Worm (Caenorhabditis elegans) whole organism, early embryonic: ENCODE measurements around the gene C44B12.9.

ENCODE experiments used
- B0310.2 ChIP-seq: sonication (generic microtip); optimal IDR thresholded peaks from 2 replicates; lab custom pipeline; 2016; ENCODE audit warnings: mild to moderate bottlenecking, missing genetic modification characterization, missing compliant biosample characterization
- F13C5.2 ChIP-seq: sonication (generic microtip); optimal IDR thresholded peaks from 2 replicates; lab custom pipeline; 2017; ENCODE audit warnings: mild to moderate bottlenecking, missing genetic modification characterization, inconsistent platforms, missing compliant biosample characterization
- aly-1 ChIP-seq: sonication (generic microtip); optimal IDR thresholded peaks from 2 replicates; lab custom pipeline; 2016; ENCODE audit warnings: missing genetic modification characterization, missing compliant biosample characterization
- ama-1 ChIP-seq: fragments of 150-350 bp; optimal IDR thresholded peaks from 2 replicates; lab custom pipeline; 2014
- ceh-36 ChIP-seq: sonication (generic microtip); optimal IDR thresholded peaks from 2 replicates; lab custom pipeline; 2016; ENCODE audit warnings: missing genetic modification characterization, inconsistent platforms, missing compliant biosample characterization
- ets-7 ChIP-seq: sonication (generic microtip); optimal IDR thresholded peaks from 2 replicates; lab custom pipeline; 2016; ENCODE audit warnings: missing genotype, missing genetic modification characterization, missing compliant biosample characterization
- flt-1 ChIP-seq: fragments of 200-800 bp; sonication (Bioruptor generic); IDR thresholded peaks from 2 replicates; pipeline ENCODE4 v1.3.6; 2022; ENCODE audit warnings: missing genetic modification characterization, missing compliant biosample characterization
- hmbx-1 ChIP-seq: sonication (generic microtip); optimal IDR thresholded peaks from 2 replicates; lab custom pipeline; 2016; ENCODE audit warnings: mild to moderate bottlenecking, missing genetic modification characterization, missing compliant biosample characterization
- hmg-4 ChIP-seq: fragments of 200-800 bp; sonication (Bioruptor generic); optimal IDR thresholded peaks from 2 replicates; lab custom pipeline; 2018; ENCODE audit warnings: mild to moderate bottlenecking, missing genetic modification characterization, missing compliant biosample characterization
- pes-1 ChIP-seq: fragments of 200-800 bp; sonication (Bioruptor generic); IDR thresholded peaks from 2 replicates; pipeline ENCODE4 v1.3.6; 2022; ENCODE audit warnings: missing genetic modification reagents, missing genetic modification characterization, missing compliant biosample characterization
- scrt-1 ChIP-seq: fragments of 200-800 bp; sonication (Bioruptor generic); IDR thresholded peaks from 2 replicates; pipeline ENCODE4 v1.3.6; 2022; ENCODE audit warnings: missing genetic modification characterization, missing compliant biosample characterization
- tbx-11 ChIP-seq: fragments of 200-800 bp; sonication (Bioruptor generic); IDR thresholded peaks from 2 replicates; pipeline ENCODE4 v1.3.6; 2022; ENCODE audit warnings: missing genetic modification characterization, missing compliant biosample characterization
- tbx-37 ChIP-seq: fragments of 200-800 bp; sonication (Bioruptor generic); conservative IDR thresholded peaks from 2 replicates; pipeline ENCODE4 v1.3.6; 2022; ENCODE audit warnings: missing genetic modification reagents, missing genetic modification characterization, missing compliant biosample characterization
- tra-4 ChIP-seq: sonication (generic microtip); optimal IDR thresholded peaks from 2 replicates; lab custom pipeline; 2017; ENCODE audit warnings: missing genetic modification characterization, missing compliant biosample characterization

- TF ChIP-seq ceh-36 (no peak), F13C5.2 (tag; lab: Kevin White, UChicago) (no peak), hmg-4 (GFP tag; lab: Kevin White, UChicago) (no peak), ama-1 (lab: Kevin White, UChicago) (no peak), B0310.2 (no peak), flt-1 (GFP tag; lab: Robert Waterston, UW) (no peak), tbx-11 (GFP tag; lab: Robert Waterston, UW) (no peak), tra-4 (tag; lab: Kevin White, UChicago) (no peak), tbx-37 (GFP tag; lab: Robert Waterston, UW) (no peak), scrt-1 (GFP tag; lab: Robert Waterston, UW) (no peak), hmbx-1 (tag; lab: Kevin White, UChicago) (no peak), ets-7 (tag; lab: Kevin White, UChicago) (no peak), pes-1 (GFP tag; lab: Robert Waterston, UW) (no peak), aly-1 (tag; lab: Kevin White, UChicago) (no peak)
These were observed 17.1 kb upstream of the C44B12.9 start for ce11 chrIV:1121511-1121910.
